Worm (Caenorhabditis elegans): ENCODE results near the gene fipr-20.
"Not testable (repeated sequence)": the region's sequence is repeated elsewhere in the genome, so short reads cannot be mapped to it uniquely, and the experiment has no call there.

DNA sequence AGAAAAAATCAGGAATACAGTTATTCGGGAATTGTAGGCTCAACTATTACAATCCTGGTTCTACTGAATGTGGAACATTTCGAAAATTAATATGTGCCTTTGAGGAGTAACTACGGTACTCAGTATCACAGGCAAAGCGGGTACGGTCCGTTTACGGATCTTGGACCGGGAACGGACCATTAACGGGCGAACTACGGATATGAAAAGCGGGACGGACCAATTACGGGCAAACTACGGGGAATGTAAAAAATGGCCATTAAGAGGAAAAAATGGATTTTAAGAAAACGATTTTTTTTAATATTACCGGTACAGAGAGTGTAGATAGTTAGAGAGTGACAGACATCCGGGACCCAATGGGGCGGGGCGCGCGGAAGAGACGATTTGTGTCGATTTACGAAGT, 6.8 kb upstream of the fipr-20 start, which contains the start of gene H14A12.5:
- not testable (repeated sequence) for TF ChIP-seq nhr-77, ztf-11, F13H6.1 (tag; optimal IDR thresholded peaks at IDR 0.05)
